Fruit fly (Drosophila melanogaster) whole organism, embryonic: ENCODE measurements around the gene CG14659.

Source experiments
- CG10366 ChIP-seq: fragments of 200-800 bp; sonication (Bioruptor generic); IDR thresholded peaks from 2 replicates; pipeline ENCODE4 v1.3.6; 2022; ENCODE audit warnings: missing biosample characterization, missing genetic modification characterization
- CG10543 ChIP-seq: fragments of 200-800 bp; sonication (Bioruptor generic); optimal IDR thresholded peaks from 3 replicates; lab custom pipeline; 2017; ENCODE audit warnings: missing biosample characterization, mild to moderate bottlenecking, missing genetic modification characterization, moderate library complexity
- CG10959 ChIP-seq: fragments of 200-800 bp; sonication (Bioruptor generic); IDR thresholded peaks from 2 replicates; pipeline ENCODE4 v1.3.6; 2022; ENCODE audit warnings: missing biosample characterization, missing genetic modification characterization
- CG11723 ChIP-seq: fragments of 200-800 bp; sonication (Bioruptor generic); optimal IDR thresholded peaks from 2 replicates; lab custom pipeline; 2017; ENCODE audit warnings: missing biosample characterization, mild to moderate bottlenecking, missing genetic modification characterization
- CG12236 ChIP-seq: fragments of 200-800 bp; sonication (Bioruptor generic); optimal IDR thresholded peaks from 2 replicates; lab custom pipeline; 2016; ENCODE audit warnings: missing biosample characterization, missing genetic modification characterization
- CG13424 ChIP-seq: fragments of 200-800 bp; sonication (Bioruptor generic); optimal IDR thresholded peaks from 2 replicates; lab custom pipeline; 2019; ENCODE audit warnings: missing biosample characterization, mild to moderate bottlenecking, missing genetic modification characterization, moderate library complexity
- CG15696 ChIP-seq: fragments of 200-800 bp; sonication (Bioruptor generic); optimal IDR thresholded peaks from 2 replicates; lab custom pipeline; 2019; ENCODE audit warnings: missing biosample characterization, mild to moderate bottlenecking, missing genetic modification characterization, moderate library complexity
- CG1603 ChIP-seq: fragments of 200-800 bp; sonication (Bioruptor generic); optimal IDR thresholded peaks from 2 replicates; lab custom pipeline; 2019; ENCODE audit warnings: missing biosample characterization, mild to moderate bottlenecking, missing genetic modification characterization, moderate library complexity
- CG33213 ChIP-seq: fragments of 200-800 bp; sonication (Bioruptor generic); optimal IDR thresholded peaks from 3 replicates; lab custom pipeline; 2016; ENCODE audit warnings: missing biosample characterization, missing genetic modification characterization
- CG3407 ChIP-seq: fragments of 200-800 bp; sonication (Bioruptor generic); optimal IDR thresholded peaks from 2 replicates; lab custom pipeline; 2018; ENCODE audit warnings: missing biosample characterization, mild to moderate bottlenecking, missing genetic modification characterization
- CG34422 ChIP-seq: fragments of 200-800 bp; sonication (Bioruptor generic); IDR thresholded peaks from 3 replicates; pipeline ENCODE4 v1.3.6; 2022; ENCODE audit warnings: missing biosample characterization, missing genetic modification characterization
- CG4404 ChIP-seq: fragments of 200-800 bp; sonication (Bioruptor generic); IDR thresholded peaks from 2 replicates; pipeline ENCODE4 v1.3.6; 2022; ENCODE audit warnings: missing biosample characterization, missing genetic modification characterization
- CG7786 ChIP-seq: fragments of 200-800 bp; sonication (Bioruptor generic); optimal IDR thresholded peaks from 2 replicates; lab custom pipeline; 2016; ENCODE audit warnings: missing biosample characterization, missing genetic modification characterization
- CG8281 ChIP-seq: fragments of 200-800 bp; sonication (Bioruptor generic); optimal IDR thresholded peaks from 2 replicates; lab custom pipeline; 2018; ENCODE audit warnings: missing biosample characterization, mild to moderate bottlenecking, missing genetic modification characterization, moderate library complexity
- CG9437 ChIP-seq: fragments of 200-800 bp; sonication (Bioruptor generic); optimal IDR thresholded peaks from 2 replicates; lab custom pipeline; 2018; ENCODE audit warnings: missing biosample characterization, mild to moderate bottlenecking, missing genetic modification characterization
- CG9817 ChIP-seq: fragments of 200-800 bp; sonication (Bioruptor generic); optimal IDR thresholded peaks from 2 replicates; lab custom pipeline; 2018; ENCODE audit warnings: missing biosample characterization, mild to moderate bottlenecking, missing genetic modification characterization, moderate library complexity
- Camta ChIP-seq: fragments of 200-800 bp; sonication (Bioruptor generic); optimal IDR thresholded peaks from 2 replicates; lab custom pipeline; 2016; ENCODE audit warnings: missing biosample characterization, missing genetic modification characterization
- D ChIP-seq, 2 experiments: fragments of 200-800 bp in 1 of 2; fragments of >200 bp in 1 of 2; sonication (Bioruptor generic) in 1 of 2; optimal IDR thresholded peaks; 2 replicates in 1 of 2; 3 replicates in 1 of 2; lab custom pipeline; 2017; ENCODE audit warnings: mild to moderate bottlenecking in 1 of 2, missing biosample characterization in 1 of 2, missing genetic modification characterization in 1 of 2, missing genetic modification reagents in 1 of 2
- D19A ChIP-seq: fragments of 200-800 bp; optimal IDR thresholded peaks from 3 replicates; lab custom pipeline; 2019; ENCODE audit warnings: missing biosample characterization, mild to moderate bottlenecking, missing genetic modification characterization, moderate library complexity
- Deaf1 ChIP-seq: fragments of 200-800 bp; optimal IDR thresholded peaks from 3 replicates; lab custom pipeline; 2019; ENCODE audit warnings: missing biosample characterization, mild to moderate bottlenecking, missing genetic modification characterization, moderate library complexity
- Doc3 ChIP-seq: fragments of 200-800 bp; sonication (Bioruptor generic); IDR thresholded peaks from 3 replicates; pipeline ENCODE4 v1.3.6; 2022; ENCODE audit warnings: missing biosample characterization, missing genetic modification characterization; ENCODE audit not compliant: partially characterized antibody
- Dref ChIP-seq: fragments of 200-800 bp; sonication (Bioruptor generic); IDR thresholded peaks from 2 replicates; pipeline ENCODE4 v1.3.6; 2022; ENCODE audit warnings: missing biosample characterization, missing genetic modification characterization
- Ets97D ChIP-seq: fragments of 200-800 bp; sonication (Bioruptor generic); optimal IDR thresholded peaks from 3 replicates; lab custom pipeline; 2016; ENCODE audit warnings: missing biosample characterization, missing genetic modification characterization
- Hand ChIP-seq: fragments of 200-800 bp; sonication (Bioruptor generic); optimal IDR thresholded peaks from 2 replicates; lab custom pipeline; 2017; ENCODE audit warnings: mild to moderate bottlenecking, missing biosample characterization, missing genetic modification reagents, missing genetic modification characterization
- Hr51 ChIP-seq, 2 experiments: fragments of 200-800 bp; sonication (Bioruptor generic); optimal IDR thresholded peaks; 2 replicates in 1 of 2; 3 replicates in 1 of 2; lab custom pipeline; 2016 to 2018; ENCODE audit warnings: missing biosample characterization in 2 of 2, missing genetic modification characterization in 2 of 2, mild to moderate bottlenecking in 1 of 2, moderate library complexity in 1 of 2
- MTF-1 ChIP-seq: fragments of 200-800 bp; sonication (Bioruptor generic); optimal IDR thresholded peaks from 2 replicates; lab custom pipeline; 2018; ENCODE audit warnings: missing biosample characterization, mild to moderate bottlenecking, missing genetic modification characterization, borderline replicate concordance
- NC2α ChIP-seq: fragments of 200-800 bp; sonication (Bioruptor generic); optimal IDR thresholded peaks from 2 replicates; lab custom pipeline; 2016; ENCODE audit warnings: missing biosample characterization, missing genetic modification characterization
- NC2β ChIP-seq: fragments of 200-800 bp; sonication (Bioruptor generic); optimal IDR thresholded peaks from 2 replicates; lab custom pipeline; 2016; ENCODE audit warnings: missing biosample characterization, missing genetic modification characterization
- NfI ChIP-seq: fragments of 200-800 bp; sonication (Bioruptor generic); optimal IDR thresholded peaks from 3 replicates; lab custom pipeline; 2018; ENCODE audit warnings: missing biosample characterization, mild to moderate bottlenecking, missing genetic modification characterization, moderate library complexity
- br ChIP-seq: fragments of >200 bp; optimal IDR thresholded peaks from 2 replicates; lab custom pipeline; 2017
- bsh ChIP-seq, 2 experiments: fragments of 200-800 bp; sonication (Bioruptor generic); optimal IDR thresholded peaks; 2 replicates each; lab custom pipeline; 2017 to 2018; ENCODE audit warnings: mild to moderate bottlenecking in 2 of 2, missing biosample characterization in 2 of 2, missing genetic modification characterization in 2 of 2, moderate library complexity in 1 of 2
- cad ChIP-seq: fragments of >200 bp; optimal IDR thresholded peaks from 2 replicates; lab custom pipeline; 2017; ENCODE audit warnings: missing biosample characterization, missing genetic modification characterization
- chn ChIP-seq: fragments of 200-800 bp; sonication (Bioruptor generic); optimal IDR thresholded peaks from 2 replicates; lab custom pipeline; 2016; ENCODE audit warnings: missing biosample characterization, missing genetic modification characterization
- ci ChIP-seq: fragments of 200-800 bp; sonication (Bioruptor generic); IDR thresholded peaks from 3 replicates; pipeline ENCODE4 v1.3.6; 2022; ENCODE audit warnings: missing biosample characterization, missing genetic modification characterization
- croc ChIP-seq: fragments of 200-800 bp; sonication (Bioruptor generic); conservative IDR thresholded peaks from 3 replicates; pipeline ENCODE4 v1.3.6; 2022; ENCODE audit warnings: missing biosample characterization, missing genetic modification characterization
- danr ChIP-seq: fragments of 200-800 bp; sonication (Bioruptor generic); IDR thresholded peaks from 2 replicates; pipeline ENCODE4 v1.3.6; 2022; ENCODE audit warnings: missing biosample characterization, missing genetic modification characterization
- ems ChIP-seq: fragments of 200-800 bp; sonication (Bioruptor generic); optimal IDR thresholded peaks from 3 replicates; lab custom pipeline; 2016; ENCODE audit warnings: missing biosample characterization, missing genetic modification characterization
- ewg ChIP-seq: fragments of 200-800 bp; sonication (Bioruptor generic); optimal IDR thresholded peaks from 3 replicates; lab custom pipeline; 2017; ENCODE audit warnings: mild to moderate bottlenecking, missing biosample characterization, missing genetic modification reagents, missing genetic modification characterization
- fd102C ChIP-seq: fragments of 200-800 bp; sonication (Bioruptor generic); optimal IDR thresholded peaks from 2 replicates; lab custom pipeline; 2018; ENCODE audit warnings: missing biosample characterization, mild to moderate bottlenecking, missing genetic modification characterization, moderate library complexity
- gcm2 ChIP-seq: fragments of 200-800 bp; sonication (Bioruptor generic); optimal IDR thresholded peaks from 2 replicates; lab custom pipeline; 2016; ENCODE audit warnings: missing biosample characterization, missing genetic modification characterization
- gsb ChIP-seq: fragments of 200-800 bp; sonication (Bioruptor generic); IDR thresholded peaks from 2 replicates; pipeline ENCODE4 v1.3.6; 2022; ENCODE audit warnings: missing biosample characterization, missing genetic modification characterization
- gsb-n ChIP-seq: fragments of 200-800 bp; sonication (Bioruptor generic); optimal IDR thresholded peaks from 3 replicates; lab custom pipeline; 2018; ENCODE audit warnings: missing biosample characterization, mild to moderate bottlenecking, missing genetic modification characterization
- gt ChIP-seq: fragments of 200-800 bp; sonication (Bioruptor generic); IDR thresholded peaks from 2 replicates; pipeline ENCODE4 v1.3.6; 2022; ENCODE audit warnings: missing biosample characterization, missing genetic modification characterization
- ind ChIP-seq: fragments of 200-800 bp; sonication (Bioruptor generic); optimal IDR thresholded peaks from 3 replicates; lab custom pipeline; 2016; ENCODE audit warnings: missing biosample characterization, missing genetic modification characterization
- insv ChIP-seq, 2 experiments: fragments of 200-800 bp; sonication (Bioruptor generic); optimal IDR thresholded peaks; 3 replicates each; lab custom pipeline; 2016 to 2018; ENCODE audit warnings: missing biosample characterization in 2 of 2, missing genetic modification characterization in 2 of 2
- lmd ChIP-seq: fragments of 200-800 bp; sonication (Bioruptor generic); IDR thresholded peaks from 2 replicates; pipeline ENCODE4 v1.3.6; 2022; ENCODE audit warnings: missing biosample characterization, missing genetic modification characterization
- nerfin-2 ChIP-seq: fragments of 200-800 bp; sonication (Bioruptor generic); IDR thresholded peaks from 2 replicates; pipeline ENCODE4 v1.3.6; 2022; ENCODE audit warnings: missing biosample characterization, missing genetic modification characterization; ENCODE audit not compliant: partially characterized antibody
- salm ChIP-seq: fragments of 200-800 bp; sonication (Bioruptor generic); optimal IDR thresholded peaks from 2 replicates; lab custom pipeline; 2018; ENCODE audit warnings: missing biosample characterization, mild to moderate bottlenecking, missing genetic modification characterization
- sd ChIP-seq: fragments of 200-800 bp; sonication (Bioruptor generic); optimal IDR thresholded peaks from 3 replicates; lab custom pipeline; 2018; ENCODE audit warnings: missing biosample characterization, mild to moderate bottlenecking, missing genetic modification characterization, moderate library complexity
- ssp ChIP-seq: fragments of 200-800 bp; sonication (Bioruptor generic); IDR thresholded peaks from 2 replicates; pipeline ENCODE4 v1.3.6; 2022; ENCODE audit warnings: missing biosample characterization, missing genetic modification characterization
- ttk ChIP-seq: fragments of 200-800 bp; sonication (Bioruptor generic); IDR thresholded peaks from 2 replicates; pipeline ENCODE4 v2.1.2; 2022; ENCODE audit warnings: missing biosample characterization, missing genetic modification characterization

Gene CG14659

DNA sequence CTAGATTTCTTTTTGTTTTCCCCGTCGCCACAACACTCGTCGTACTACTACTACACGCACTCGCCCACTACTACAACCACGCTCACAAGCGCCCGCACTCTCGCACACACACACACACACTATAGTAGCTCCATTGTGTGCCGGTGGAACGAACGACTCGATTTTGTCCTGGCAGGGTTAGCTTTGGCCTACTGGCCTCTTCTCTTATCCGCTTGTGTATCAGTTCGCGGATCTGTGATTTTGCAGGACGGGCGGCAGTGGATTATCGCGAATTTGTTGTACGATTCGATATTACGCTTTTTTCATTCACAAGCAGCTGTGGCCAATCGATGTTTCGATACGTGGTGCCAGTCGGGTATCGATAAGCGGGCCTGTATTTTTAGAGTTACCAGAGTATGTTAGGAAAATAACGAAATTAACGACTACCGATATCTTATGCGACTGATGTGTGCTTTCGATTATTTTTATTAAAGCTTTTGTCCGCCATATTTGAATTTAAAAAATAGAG lies 9.9 kb downstream of the CG14659 start, which contains the start of gene CG14657 (continued):
- TF ChIP-seq Dref (GFP tag; lab: Robert Waterston, UW) (peak; percentile 96), CG13424 (peak; percentile 2), Ets97D (GFP tag; lab: Kevin White, UChicago) (peak; percentile 73), salm (tag; lab: Kevin White, UChicago) (peak; percentile 3), gt (no peak), CG1603 (tag; lab: Kevin White, UChicago) (peak; percentile 38), NfI (GFP tag; lab: Kevin White, UChicago) (no peak), ind (no peak), CG9817 (tag; lab: Kevin White, UChicago) (no peak), Camta (GFP tag; lab: Kevin White, UChicago) (no peak), CG10959 (GFP tag; lab: Robert Waterston, UW) (no peak), CG4404 (GFP tag; lab: Robert Waterston, UW) (no peak), Hr51 (GFP tag; optimal IDR thresholded peaks at IDR 0.05; lab: Kevin White, UChicago) (no peak), CG11723 (GFP tag; lab: Kevin White, UChicago) (no peak), CG34422 (peak; percentile 76; the same call in 1 of the 3 replicates), danr (GFP tag; lab: Robert Waterston, UW) (no peak), gsb-n (no peak), lmd (GFP tag; lab: Robert Waterston, UW) (no peak), D19A (tag; lab: Kevin White, UChicago) (no peak), NC2β (no peak), nerfin-2 (GFP tag; lab: Robert Waterston, UW) (peak; percentile 86), ttk (GFP tag; lab: Robert Waterston, UW) (no peak), CG33213 (GFP tag; lab: Kevin White, UChicago) (peak; percentile 79), ems (GFP tag; lab: Kevin White, UChicago) (no peak), NC2α (no peak), CG12236 (GFP tag; lab: Kevin White, UChicago) (no peak), CG3407 (GFP tag; lab: Kevin White, UChicago) (no peak), sd (no peak), MTF-1 (GFP tag; lab: Kevin White, UChicago) (no peak), CG7786 (GFP tag; lab: Kevin White, UChicago) (no peak), croc (GFP tag; lab: Robert Waterston, UW) (no peak), Deaf1 (peak; percentile 71), ci (GFP tag; lab: Robert Waterston, UW) (no peak), CG8281 (no peak), CG10543 (GFP tag; lab: Kevin White, UChicago) (peak; percentile 21), bsh (GFP tag; optimal IDR thresholded peaks at IDR 0.05; lab: Kevin White, UChicago) (peak in 1 of 2 experiments; percentile 7), CG10366 (GFP tag; lab: Robert Waterston, UW) (no peak), Doc3 (GFP tag; lab: Robert Waterston, UW) (peak; percentile 89), cad (GFP tag; lab: Kevin White, UChicago) (no peak), CG15696 (tag; lab: Kevin White, UChicago) (no peak), br (no peak), chn (no peak), gcm2 (GFP tag; lab: Kevin White, UChicago) (no peak), fd102C (GFP tag; lab: Kevin White, UChicago) (no peak), CG9437 (GFP tag; lab: Kevin White, UChicago) (no peak), ssp (no peak), ewg (no peak), D (optimal IDR thresholded peaks at IDR 0.05; lab: Kevin White, UChicago) (peak; percentile 76), D (GFP tag; optimal IDR thresholded peaks at IDR 0.05; lab: Kevin White, UChicago) (no peak), gsb (GFP tag; lab: Robert Waterston, UW) (no peak), Hand (GFP tag; lab: Kevin White, UChicago) (no peak), insv (GFP tag; optimal IDR thresholded peaks at IDR 0.05; lab: Kevin White, UChicago) (no peak)
